Worm (Caenorhabditis elegans): Measurements from ENCODE around the gene C29F7.10.
"Not testable (repeated sequence)": the region's sequence is repeated elsewhere in the genome, so short reads cannot be mapped to it uniquely, and the experiment has no call there.

- not testable (repeated sequence) for TF ChIP-seq pqm-1 (tag; optimal IDR thresholded peaks at IDR 0.05); fkh-10 (GFP tag; optimal IDR thresholded peaks at IDR 0.05); unc-39 (tag; optimal IDR thresholded peaks at IDR 0.05); eor-1 (tag; optimal IDR thresholded peaks at IDR 0.05); ceh-9 (tag; optimal IDR thresholded peaks at IDR 0.05); ztf-4 (tag; optimal IDR thresholded peaks at IDR 0.05); unc-62 (GFP tag; optimal IDR thresholded peaks at IDR 0.05); ZK546.5 (tag; optimal IDR thresholded peaks at IDR 0.05); egl-27 (tag; optimal IDR thresholded peaks at IDR 0.05); elt-1 (tag; optimal IDR thresholded peaks at IDR 0.05); zag-1 (tag; optimal IDR thresholded peaks at IDR 0.05); snpc-4 (tag; optimal IDR thresholded peaks at IDR 0.05)
These were observed 2.5 kb downstream of the C29F7.10 start, which contains the start of gene fkh-4 for ce11 chrX:13428755-13429154.
